Fruit fly (Drosophila melanogaster) whole organism, embryonic: ENCODE results near the gene por.

Source experiments
- Abd-B ChIP-seq: fragments of 200-800 bp; sonication (Bioruptor generic); optimal IDR thresholded peaks from 2 replicates; lab custom pipeline; 2018; ENCODE audit warnings: missing biosample characterization, mild to moderate bottlenecking, missing genetic modification characterization, moderate library complexity
- CG12942 ChIP-seq: fragments of 200-800 bp; sonication (Bioruptor generic); optimal IDR thresholded peaks from 3 replicates; lab custom pipeline; 2016; ENCODE audit warnings: missing biosample characterization, missing genetic modification characterization
- CG13624 ChIP-seq: fragments of 200-800 bp; sonication (Bioruptor generic); optimal IDR thresholded peaks from 2 replicates; lab custom pipeline; 2016; ENCODE audit warnings: missing biosample characterization, missing genetic modification characterization
- CG14965 ChIP-seq: fragments of 200-800 bp; sonication (Bioruptor generic); optimal IDR thresholded peaks from 2 replicates; lab custom pipeline; 2016; ENCODE audit warnings: missing biosample characterization, missing genetic modification characterization, borderline replicate concordance
- CG1529 ChIP-seq: fragments of 200-800 bp; sonication (Bioruptor generic); optimal IDR thresholded peaks from 3 replicates; lab custom pipeline; 2018; ENCODE audit warnings: missing biosample characterization, missing genetic modification characterization
- CG18764 ChIP-seq: fragments of 200-800 bp; sonication (Bioruptor generic); optimal IDR thresholded peaks from 3 replicates; lab custom pipeline; 2016; ENCODE audit warnings: missing biosample characterization, missing genetic modification characterization
- CG2129 ChIP-seq: fragments of 200-800 bp; sonication (Bioruptor generic); IDR thresholded peaks from 2 replicates; pipeline ENCODE4 v1.3.6; 2022; ENCODE audit warnings: missing biosample characterization, missing genetic modification characterization; ENCODE audit not compliant: partially characterized antibody
- CG2202 ChIP-seq: fragments of 200-800 bp; sonication (Bioruptor generic); optimal IDR thresholded peaks from 2 replicates; lab custom pipeline; 2018; ENCODE audit warnings: missing biosample characterization, mild to moderate bottlenecking, missing genetic modification characterization
- CG3407 ChIP-seq: fragments of 200-800 bp; sonication (Bioruptor generic); optimal IDR thresholded peaks from 2 replicates; lab custom pipeline; 2018; ENCODE audit warnings: missing biosample characterization, mild to moderate bottlenecking, missing genetic modification characterization
- CG42726 ChIP-seq: fragments of 200-800 bp; sonication (Bioruptor generic); IDR thresholded peaks from 2 replicates; pipeline ENCODE4 v1.3.6; 2022; ENCODE audit warnings: missing biosample characterization, missing genetic modification characterization; ENCODE audit not compliant: partially characterized antibody
- CG6683 ChIP-seq: fragments of 200-800 bp; sonication (Bioruptor generic); optimal IDR thresholded peaks from 2 replicates; lab custom pipeline; 2017; ENCODE audit warnings: missing biosample characterization, mild to moderate bottlenecking, missing genetic modification characterization, missing genetic modification reagents
- CG6689 ChIP-seq: fragments of 200-800 bp; sonication (Bioruptor generic); IDR thresholded peaks from 2 replicates; pipeline ENCODE4 v1.3.6; 2022; ENCODE audit warnings: missing biosample characterization, missing genetic modification characterization
- CG7786 ChIP-seq: fragments of 200-800 bp; sonication (Bioruptor generic); optimal IDR thresholded peaks from 2 replicates; lab custom pipeline; 2016; ENCODE audit warnings: missing biosample characterization, missing genetic modification characterization
- CG7963 ChIP-seq: fragments of 200-800 bp; sonication (Bioruptor generic); IDR thresholded peaks from 3 replicates; pipeline ENCODE4 v1.3.6; 2022; ENCODE audit warnings: missing biosample characterization, missing genetic modification characterization; ENCODE audit not compliant: partially characterized antibody
- CG9876 ChIP-seq: fragments of 200-800 bp; sonication (Bioruptor generic); optimal IDR thresholded peaks from 2 replicates; lab custom pipeline; 2016; ENCODE audit warnings: missing biosample characterization, missing genetic modification characterization
- D19B ChIP-seq: fragments of 200-800 bp; sonication (Bioruptor generic); optimal IDR thresholded peaks from 2 replicates; lab custom pipeline; 2017; ENCODE audit warnings: missing biosample characterization, mild to moderate bottlenecking, missing genetic modification characterization
- Dll ChIP-seq: fragments of 200-800 bp; sonication (Bioruptor generic); IDR thresholded peaks from 4 replicates; pipeline ENCODE4 v1.3.6; 2022; ENCODE audit warnings: missing biosample characterization, missing genetic modification characterization; ENCODE audit not compliant: partially characterized antibody
- Dref ChIP-seq: fragments of 200-800 bp; sonication (Bioruptor generic); IDR thresholded peaks from 2 replicates; pipeline ENCODE4 v1.3.6; 2022; ENCODE audit warnings: missing biosample characterization, missing genetic modification characterization
- Ets97D ChIP-seq: fragments of 200-800 bp; sonication (Bioruptor generic); optimal IDR thresholded peaks from 3 replicates; lab custom pipeline; 2016; ENCODE audit warnings: missing biosample characterization, missing genetic modification characterization
- HmgD ChIP-seq: fragments of 200-800 bp; sonication (Bioruptor generic); optimal IDR thresholded peaks from 3 replicates; lab custom pipeline; 2016; ENCODE audit warnings: missing biosample characterization, missing genetic modification characterization
- MBD-R2 ChIP-seq: fragments of 200-800 bp; sonication (Bioruptor generic); IDR thresholded peaks from 2 replicates; pipeline ENCODE4 v1.3.6; 2022; ENCODE audit warnings: missing biosample characterization, missing genetic modification characterization
- NK7.1 ChIP-seq: fragments of 200-800 bp; sonication (Bioruptor generic); optimal IDR thresholded peaks from 3 replicates; lab custom pipeline; 2016; ENCODE audit warnings: missing biosample characterization, missing genetic modification characterization
- Nf-YC ChIP-seq: fragments of 200-800 bp; optimal IDR thresholded peaks from 3 replicates; lab custom pipeline; 2019; ENCODE audit warnings: missing biosample characterization, mild to moderate bottlenecking, missing genetic modification characterization, moderate library complexity
- Rx ChIP-seq: fragments of 200-800 bp; sonication (Bioruptor generic); IDR thresholded peaks from 2 replicates; pipeline ENCODE4 v1.3.6; 2022; ENCODE audit warnings: missing biosample characterization, missing genetic modification characterization
- Side ChIP-seq: fragments of 200-800 bp; sonication (Bioruptor generic); optimal IDR thresholded peaks from 2 replicates; lab custom pipeline; 2016; ENCODE audit warnings: missing biosample characterization, missing genetic modification characterization
- Sox100B ChIP-seq: fragments of 200-800 bp; sonication (Bioruptor generic); optimal IDR thresholded peaks from 3 replicates; lab custom pipeline; 2018; ENCODE audit warnings: missing biosample characterization, mild to moderate bottlenecking, missing genetic modification characterization
- ab ChIP-seq: fragments of 200-800 bp; sonication (Bioruptor generic); optimal IDR thresholded peaks from 2 replicates; lab custom pipeline; 2016; ENCODE audit warnings: missing biosample characterization, missing genetic modification characterization
- ase ChIP-seq: fragments of 200-800 bp; sonication (Bioruptor generic); IDR thresholded peaks from 3 replicates; pipeline ENCODE4 v1.3.6; 2022; ENCODE audit warnings: missing biosample characterization, missing genetic modification characterization
- ato ChIP-seq: fragments of 200-800 bp; sonication (Bioruptor generic); IDR thresholded peaks from 2 replicates; pipeline ENCODE4 v1.3.6; 2022; ENCODE audit warnings: missing biosample characterization, missing genetic modification characterization; ENCODE audit not compliant: partially characterized antibody
- bab2 ChIP-seq: fragments of 200-800 bp; sonication (Bioruptor generic); optimal IDR thresholded peaks from 2 replicates; lab custom pipeline; 2016; ENCODE audit warnings: missing biosample characterization, missing genetic modification characterization
- crol ChIP-seq: fragments of 200-800 bp; sonication (Bioruptor generic); IDR thresholded peaks from 2 replicates; pipeline ENCODE4 v1.3.6; 2022; ENCODE audit warnings: missing biosample characterization, missing genetic modification characterization
- dati ChIP-seq: fragments of 200-800 bp; sonication (Bioruptor generic); IDR thresholded peaks from 2 replicates; pipeline ENCODE4 v1.3.6; 2022; ENCODE audit warnings: missing biosample characterization, missing genetic modification characterization
- dmrt11E ChIP-seq: fragments of 200-800 bp; sonication (Bioruptor generic); optimal IDR thresholded peaks from 3 replicates; lab custom pipeline; 2018; ENCODE audit warnings: missing biosample characterization, mild to moderate bottlenecking, missing genetic modification characterization, moderate library complexity
- esg ChIP-seq: fragments of 200-800 bp; sonication (Bioruptor generic); conservative IDR thresholded peaks from 2 replicates; pipeline ENCODE4 v1.3.6; 2022; ENCODE audit warnings: missing biosample characterization, missing genetic modification characterization
- gro ChIP-seq: fragments of 200-800 bp; sonication (Bioruptor generic); optimal IDR thresholded peaks from 2 replicates; lab custom pipeline; 2016; ENCODE audit warnings: missing biosample characterization, missing genetic modification characterization
- ham ChIP-seq: fragments of 200-800 bp; sonication (Bioruptor generic); IDR thresholded peaks from 2 replicates; pipeline ENCODE4 v1.3.6; 2022; ENCODE audit warnings: missing biosample characterization, missing genetic modification characterization
- kah ChIP-seq: fragments of 200-800 bp; sonication (Bioruptor generic); optimal IDR thresholded peaks from 2 replicates; lab custom pipeline; 2018; ENCODE audit warnings: missing biosample characterization, mild to moderate bottlenecking, missing genetic modification characterization
- lilli ChIP-seq: fragments of 200-800 bp; sonication (Bioruptor generic); optimal IDR thresholded peaks from 3 replicates; lab custom pipeline; 2016; ENCODE audit warnings: missing biosample characterization, missing genetic modification characterization
- nau ChIP-seq: fragments of 200-800 bp; sonication (Bioruptor generic); optimal IDR thresholded peaks from 3 replicates; lab custom pipeline; 2017; ENCODE audit warnings: missing biosample characterization, mild to moderate bottlenecking, missing genetic modification characterization, missing genetic modification reagents
- nerfin-2 ChIP-seq: fragments of 200-800 bp; sonication (Bioruptor generic); IDR thresholded peaks from 2 replicates; pipeline ENCODE4 v1.3.6; 2022; ENCODE audit warnings: missing biosample characterization, missing genetic modification characterization; ENCODE audit not compliant: partially characterized antibody
- otp ChIP-seq: fragments of 200-800 bp; sonication (Bioruptor generic); IDR thresholded peaks from 3 replicates; pipeline ENCODE4, ENCODE4 v1.3.6; 2022; ENCODE audit warnings: missing biosample characterization, missing genetic modification characterization
- phol ChIP-seq: fragments of 200-800 bp; sonication (Bioruptor generic); optimal IDR thresholded peaks from 3 replicates; lab custom pipeline; 2018; ENCODE audit warnings: missing biosample characterization, mild to moderate bottlenecking, missing genetic modification characterization, moderate library complexity
- pros ChIP-seq: fragments of 200-800 bp; sonication (Bioruptor generic); optimal IDR thresholded peaks from 3 replicates; lab custom pipeline; 2019; ENCODE audit warnings: missing biosample characterization, mild to moderate bottlenecking, missing genetic modification characterization, moderate library complexity
- sim ChIP-seq: fragments of 200-800 bp; sonication (Bioruptor generic); IDR thresholded peaks from 2 replicates; pipeline ENCODE4 v1.3.6; 2022; ENCODE audit warnings: missing biosample characterization, missing genetic modification characterization
- sna ChIP-seq: fragments of 200-800 bp; sonication (Bioruptor generic); IDR thresholded peaks from 2 replicates; pipeline ENCODE4 v1.3.6; 2022; ENCODE audit warnings: missing biosample characterization, missing genetic modification characterization; ENCODE audit not compliant: partially characterized antibody
- sr ChIP-seq: fragments of 200-800 bp; sonication (Bioruptor generic); IDR thresholded peaks from 3 replicates; pipeline ENCODE4 v1.3.6; 2022; ENCODE audit warnings: missing biosample characterization, missing genetic modification characterization
- stwl ChIP-seq: fragments of 200-800 bp; sonication (Bioruptor generic); optimal IDR thresholded peaks from 3 replicates; lab custom pipeline; 2018; ENCODE audit warnings: missing biosample characterization, mild to moderate bottlenecking, missing genetic modification characterization, moderate library complexity
- tup ChIP-seq: fragments of 200-800 bp; sonication (Bioruptor generic); optimal IDR thresholded peaks from 2 replicates; lab custom pipeline; 2016; ENCODE audit warnings: missing biosample characterization, mild to moderate bottlenecking, missing genetic modification characterization, moderate library complexity
- yki ChIP-seq: fragments of >200 bp; optimal IDR thresholded peaks from 3 replicates; lab custom pipeline; 2018

Gene por

dm6 chrX:18367806-18368643 lies 11.6 kb downstream of the por start (continued):
- TF ChIP-seq CG7963 (GFP tag; lab: Robert Waterston, UW) (no peak), CG18764 (peak; percentile 1), ham (GFP tag; lab: Robert Waterston, UW) (no peak), Ets97D (peak; percentile 1), CG1529 (GFP tag; lab: Kevin White, UChicago) (peak; percentile 28), CG14965 (no peak), esg (GFP tag; lab: Robert Waterston, UW) (peak; percentile 57), Rx (peak; percentile 50), D19B (GFP tag; lab: Kevin White, UChicago) (peak; percentile 7), phol (tag; lab: Kevin White, UChicago) (peak; percentile 11), Dref (0 out of 2 replicates have a peak, but pooled peaks have one; percentile 22), dati (0 out of 2 replicates have a peak, but pooled peaks have one; percentile 22), Sox100B (peak; percentile 24), nau (GFP tag; lab: Kevin White, UChicago) (no peak), sr (GFP tag; lab: Robert Waterston, UW) (no peak), yki (lab: Kevin White, UChicago) (no peak), Dll (GFP tag; lab: Robert Waterston, UW) (no peak), NK7.1 (peak; percentile 47), pros (GFP tag; lab: Kevin White, UChicago) (no peak), CG6683 (GFP tag; lab: Kevin White, UChicago) (peak; percentile 41), CG9876 (GFP tag; lab: Kevin White, UChicago) (peak; percentile 48), ato (no peak), tup (GFP tag; lab: Kevin White, UChicago) (peak; percentile 35), gro (GFP tag; lab: Kevin White, UChicago) (peak; percentile 82), nerfin-2 (GFP tag; lab: Robert Waterston, UW) (no peak), CG6689 (peak; percentile 46), crol (GFP tag; lab: Robert Waterston, UW) (no peak), sna (no peak), CG3407 (GFP tag; lab: Kevin White, UChicago) (no peak), bab2 (GFP tag; lab: Kevin White, UChicago) (peak; percentile 75), CG2202 (tag; lab: Kevin White, UChicago) (no peak), HmgD (GFP tag; lab: Kevin White, UChicago) (peak; percentile 54), ase (GFP tag; lab: Robert Waterston, UW) (peak; percentile 69; the same call in 2 of the 3 replicates), CG2129 (GFP tag; lab: Robert Waterston, UW) (no peak), kah (GFP tag; lab: Kevin White, UChicago) (peak; percentile 8), dmrt11E (no peak), CG13624 (GFP tag; lab: Kevin White, UChicago) (peak; percentile 78), CG7786 (GFP tag; lab: Kevin White, UChicago) (peak; percentile 81), lilli (peak; percentile 81), Nf-YC (tag; lab: Kevin White, UChicago) (peak; percentile 21), CG12942 (GFP tag; lab: Kevin White, UChicago) (peak; percentile 34), otp (GFP tag; lab: Robert Waterston, UW) (peak; percentile 77; the same call in 2 of the 3 replicates), ab (peak; percentile 42), Abd-B (GFP tag; lab: Kevin White, UChicago) (peak; percentile 45), sim (GFP tag; lab: Robert Waterston, UW) (no peak; the same call in 1 of the 2 replicates), MBD-R2 (GFP tag; lab: Robert Waterston, UW) (peak; percentile 51; the same call in 1 of the 2 replicates), CG42726 (GFP tag; lab: Robert Waterston, UW) (no peak), stwl (tag; lab: Kevin White, UChicago) (no peak), Side (peak; percentile 72)
